Fruit fly (Drosophila melanogaster) Kc167 (cell line): Measurements from ENCODE around the gene CG6999.

Experiments used
- insv ChIP-seq: fragments of >200 bp; optimal IDR thresholded peaks from 3 replicates; lab custom pipeline; 2018; ENCODE audit warnings: missing external identifiers
- psq ChIP-seq: fragments of >200 bp; optimal IDR thresholded peaks from 2 replicates; lab custom pipeline; 2017; ENCODE audit warnings: missing external identifiers

DNA sequence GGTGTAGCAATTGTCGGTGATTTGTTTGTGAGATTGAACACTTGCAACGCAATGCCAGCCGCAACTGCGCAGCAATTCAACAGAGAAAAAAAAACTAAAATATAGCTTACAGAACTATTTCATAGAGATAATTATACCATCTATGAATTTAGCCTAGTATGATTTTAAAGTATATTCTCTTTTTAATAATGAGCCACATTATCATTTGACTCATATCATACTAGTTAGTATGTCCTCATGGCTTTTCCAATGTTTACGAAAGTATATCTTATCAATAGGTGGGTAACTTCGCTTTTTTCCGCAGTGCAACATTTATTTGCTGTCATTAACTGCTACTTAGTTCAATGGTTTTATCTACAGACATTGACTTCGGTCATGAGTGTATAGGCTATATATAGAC lies 49.4 kb upstream of the CG6999 start:
- no peak for TF ChIP-seq psq (lab: Kevin White, UChicago)
- no peak for TF ChIP-seq insv
